Worm (Caenorhabditis elegans) whole organism, L1 larva: Measurements from ENCODE around the gene szy-2.

Experiments
- aly-2 ChIP-seq: fragments of 150-350 bp; optimal IDR thresholded peaks from 2 replicates; lab custom pipeline; 2014; ENCODE audit warnings: missing biosample characterization, missing genetic modification characterization
- ceh-8 ChIP-seq: fragments of 200-800 bp; sonication (Bioruptor generic); optimal IDR thresholded peaks from 2 replicates; lab custom pipeline; 2018; ENCODE audit warnings: mild to moderate bottlenecking, missing genetic modification characterization, moderate library complexity, missing compliant biosample characterization
- fkh-10 ChIP-seq: sonication (generic microtip); optimal IDR thresholded peaks from 2 replicates; lab custom pipeline; 2017; ENCODE audit warnings: missing biosample characterization, missing genetic modification reagents, missing genetic modification characterization
- irx-1 ChIP-seq: sonication (generic microtip); optimal IDR thresholded peaks from 2 replicates; lab custom pipeline; 2016; ENCODE audit warnings: missing genetic modification characterization, missing compliant biosample characterization
- lin-13 ChIP-seq: fragments of 150-350 bp; optimal IDR thresholded peaks from 2 replicates; lab custom pipeline; 2014; ENCODE audit warnings: missing biosample characterization, missing genetic modification reagents, missing genetic modification characterization
- lin-14 ChIP-seq: fragments of 200-800 bp; sonication (Bioruptor generic); optimal IDR thresholded peaks from 2 replicates; lab custom pipeline; 2018; ENCODE audit warnings: mild to moderate bottlenecking, missing genetic modification characterization, moderate library complexity, missing compliant biosample characterization
- nhr-28 ChIP-seq: fragments of 150-350 bp; optimal IDR thresholded peaks from 2 replicates; lab custom pipeline; 2014; ENCODE audit warnings: missing biosample characterization, missing genetic modification characterization
- snpc-4 ChIP-seq: fragments of 150-350 bp; optimal IDR thresholded peaks from 2 replicates; lab custom pipeline; 2014; ENCODE audit warnings: missing biosample characterization, missing genetic modification characterization
- sup-37 ChIP-seq: fragments of 200-800 bp; sonication (Bioruptor generic); optimal IDR thresholded peaks from 2 replicates; lab custom pipeline; 2018; ENCODE audit warnings: mild to moderate bottlenecking, missing genetic modification characterization, missing compliant biosample characterization
- unc-86 ChIP-seq: sonication (generic microtip); optimal IDR thresholded peaks from 2 replicates; lab custom pipeline; 2016; ENCODE audit warnings: missing genetic modification characterization, missing compliant biosample characterization
- ztf-11 ChIP-seq, 2 experiments: sonication (generic microtip); optimal IDR thresholded peaks; 2 replicates each; lab custom pipeline; 2016 to 2017; ENCODE audit warnings: missing genetic modification characterization in 2 of 2, missing biosample characterization in 1 of 2, missing compliant biosample characterization in 1 of 2

- TF ChIP-seq lin-13 (GFP tag; lab: Kevin White, UChicago) (no peak), sup-37 (GFP tag; lab: Kevin White, UChicago) (no peak), fkh-10 (no peak), ceh-8 (GFP tag; lab: Kevin White, UChicago) (no peak), lin-14 (GFP tag; lab: Kevin White, UChicago) (no peak), ztf-11 (tag; optimal IDR thresholded peaks at IDR 0.05; lab: Kevin White, UChicago) (no peak), aly-2 (tag; lab: Kevin White, UChicago) (no peak), irx-1 (no peak), unc-86 (tag; lab: Kevin White, UChicago) (no peak), nhr-28 (tag; lab: Kevin White, UChicago) (no peak), snpc-4 (tag; lab: Kevin White, UChicago) (no peak)
Measured at ce11 chrIII:5373715-5374114, 2.6 kb upstream of the szy-2 start.
